Worm (Caenorhabditis elegans) whole organism, L2 larva: ENCODE data around the gene F14F9.6.

Experiments
- C34F6.9 ChIP-seq: fragments of 150-350 bp; optimal IDR thresholded peaks from 2 replicates; lab custom pipeline; 2014; ENCODE audit warnings: missing biosample characterization, missing genetic modification characterization
- F13H6.1 ChIP-seq: sonication (generic microtip); optimal IDR thresholded peaks from 2 replicates; lab custom pipeline; 2016; ENCODE audit warnings: missing genetic modification characterization, missing compliant biosample characterization
- ZK546.5 ChIP-seq: sonication (generic microtip); optimal IDR thresholded peaks from 2 replicates; lab custom pipeline; 2017; ENCODE audit warnings: missing biosample characterization, missing genetic modification characterization
- alr-1 ChIP-seq: fragments of 150-350 bp; optimal IDR thresholded peaks from 2 replicates; lab custom pipeline; 2014; ENCODE audit warnings: missing biosample characterization, missing genetic modification characterization
- blmp-1 ChIP-seq: sonication (generic microtip); optimal IDR thresholded peaks from 2 replicates; lab custom pipeline; 2017; ENCODE audit warnings: missing genetic modification characterization, mild to moderate bottlenecking, missing compliant biosample characterization, antibody characterized with exemption, moderate library complexity; ENCODE audit not compliant: insufficient read depth
- ceh-16 ChIP-seq: fragments of 150-350 bp; optimal IDR thresholded peaks from 2 replicates; lab custom pipeline; 2014; ENCODE audit warnings: missing biosample characterization, missing genetic modification characterization
- ceh-82 ChIP-seq: fragments of 150-350 bp; optimal IDR thresholded peaks from 2 replicates; lab custom pipeline; 2014; ENCODE audit warnings: missing biosample characterization, missing genetic modification characterization
- elt-3 ChIP-seq: sonication (generic microtip); optimal IDR thresholded peaks from 2 replicates; lab custom pipeline; 2017; ENCODE audit warnings: missing biosample characterization, missing genetic modification characterization
- fos-1 ChIP-seq: fragments of 150-350 bp; optimal IDR thresholded peaks from 2 replicates; lab custom pipeline; 2014; ENCODE audit warnings: missing biosample characterization, missing genetic modification characterization
- lin-11 ChIP-seq: fragments of 150-350 bp; sonication (generic microtip); optimal IDR thresholded peaks from 2 replicates; lab custom pipeline; 2014; ENCODE audit warnings: missing biosample characterization, missing genetic modification characterization, inconsistent platforms, mixed read lengths
- lin-13 ChIP-seq: fragments of 150-350 bp; optimal IDR thresholded peaks from 2 replicates; lab custom pipeline; 2014; ENCODE audit warnings: missing biosample characterization, missing genetic modification reagents, missing genetic modification characterization
- lsy-2 ChIP-seq, 2 experiments: fragments of 150-350 bp in 1 of 2; sonication (generic microtip) in 1 of 2; optimal IDR thresholded peaks; 2 replicates each; lab custom pipeline; 2014 to 2017; ENCODE audit warnings: missing biosample characterization in 2 of 2, missing genetic modification characterization in 2 of 2
- mab-5 ChIP-seq: fragments of 150-350 bp; optimal IDR thresholded peaks from 2 replicates; lab custom pipeline; 2014; ENCODE audit warnings: missing biosample characterization, missing genetic modification characterization
- mbf-1 ChIP-seq: sonication (generic microtip); optimal IDR thresholded peaks from 2 replicates; lab custom pipeline; 2017; ENCODE audit warnings: missing biosample characterization, missing genetic modification characterization
- mdl-1 ChIP-seq, 2 experiments: fragments of 150-350 bp in 1 of 2; sonication (generic microtip) in 1 of 2; optimal IDR thresholded peaks; 2 replicates each; lab custom pipeline; 2017; ENCODE audit warnings: missing biosample characterization in 2 of 2, missing genetic modification characterization in 2 of 2
- nhr-129 ChIP-seq: fragments of 150-350 bp; optimal IDR thresholded peaks from 2 replicates; lab custom pipeline; 2014; ENCODE audit warnings: missing biosample characterization, missing genetic modification characterization
- nhr-21 ChIP-seq: fragments of 150-350 bp; optimal IDR thresholded peaks from 2 replicates; lab custom pipeline; 2014; ENCODE audit warnings: missing biosample characterization, missing genetic modification characterization
- nhr-23 ChIP-seq: fragments of 150-350 bp; optimal IDR thresholded peaks from 2 replicates; lab custom pipeline; 2014; ENCODE audit warnings: missing biosample characterization, missing genetic modification reagents, missing genetic modification characterization
- nhr-237 ChIP-seq: fragments of 150-350 bp; optimal IDR thresholded peaks from 2 replicates; lab custom pipeline; 2014; ENCODE audit warnings: missing biosample characterization, missing genetic modification characterization
- nhr-25 ChIP-seq: fragments of 150-350 bp; sonication (generic microtip); optimal IDR thresholded peaks from 3 replicates; lab custom pipeline; 2014; ENCODE audit warnings: missing biosample characterization, missing genetic modification characterization
- nhr-6 ChIP-seq: fragments of 150-350 bp; optimal IDR thresholded peaks from 2 replicates; lab custom pipeline; 2014; ENCODE audit warnings: missing biosample characterization, missing genetic modification characterization
- skn-1 ChIP-seq: sonication (generic microtip); optimal IDR thresholded peaks from 2 replicates; lab custom pipeline; 2017; ENCODE audit warnings: missing biosample characterization, missing genetic modification characterization
- sma-3 ChIP-seq: sonication (generic microtip); optimal IDR thresholded peaks from 2 replicates; lab custom pipeline; 2016; ENCODE audit warnings: missing genetic modification reagents, missing genetic modification characterization, missing compliant biosample characterization
- sma-9 ChIP-seq, 2 experiments: fragments of 150-350 bp in 1 of 2; sonication (generic microtip) in 1 of 2; optimal IDR thresholded peaks; 2 replicates each; lab custom pipeline; 2014 to 2016; ENCODE audit warnings: missing genetic modification characterization in 2 of 2, mild to moderate bottlenecking in 1 of 2, missing biosample characterization in 1 of 2, missing compliant biosample characterization in 1 of 2, missing genetic modification reagents in 1 of 2, moderate library complexity in 1 of 2
- snpc-4 ChIP-seq: fragments of 150-350 bp; optimal IDR thresholded peaks from 2 replicates; lab custom pipeline; 2014; ENCODE audit warnings: missing biosample characterization, missing genetic modification characterization
- unc-39 ChIP-seq: fragments of 150-350 bp; optimal IDR thresholded peaks from 2 replicates; lab custom pipeline; 2014; ENCODE audit warnings: missing biosample characterization, missing genetic modification characterization
- unc-55 ChIP-seq: fragments of 150-350 bp; sonication (generic microtip); optimal IDR thresholded peaks from 3 replicates; lab custom pipeline; 2014; ENCODE audit warnings: missing biosample characterization, missing genetic modification reagents, missing genetic modification characterization
- zag-1 ChIP-seq: fragments of 150-350 bp; optimal IDR thresholded peaks from 2 replicates; lab custom pipeline; 2014; ENCODE audit warnings: missing biosample characterization, missing genetic modification characterization
- ztf-11 ChIP-seq: sonication (generic microtip); optimal IDR thresholded peaks from 2 replicates; lab custom pipeline; 2017; ENCODE audit warnings: missing biosample characterization, missing genetic modification characterization

Gene F14F9.6

DNA sequence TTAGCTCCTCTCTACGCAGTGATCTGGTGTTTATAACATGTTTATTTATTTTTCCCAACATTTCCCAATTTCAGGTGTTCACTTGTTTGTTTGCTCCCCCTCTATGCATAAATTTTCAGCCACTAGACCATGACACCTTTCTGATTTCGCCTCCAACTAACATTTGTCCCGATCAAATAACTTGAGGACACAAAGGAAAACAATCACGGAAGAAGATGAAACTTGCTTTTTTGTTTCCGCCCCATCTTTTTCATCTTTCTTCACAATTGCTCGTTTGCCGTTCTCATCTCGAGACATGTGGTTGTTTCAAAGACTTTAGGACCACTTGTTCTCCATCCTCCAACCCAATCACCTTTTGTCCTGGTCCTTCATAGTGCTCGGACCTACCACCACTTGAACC lies 19.5 kb downstream of the F14F9.6 start, which contains the start of gene F14F9.5:
Gene F14F9.5, plus strand, starts transcription at position 301 of the 400 bp plus-strand sequence.
- no peak for TF ChIP-seq lin-11 (tag; lab: Kevin White, UChicago)
- TF ChIP-seq mbf-1 (tag; lab: Kevin White, UChicago) = no peak
- TF ChIP-seq lsy-2 (tag; optimal IDR thresholded peaks at IDR 0.05; lab: Kevin White, UChicago) = no peak
- no peak for TF ChIP-seq nhr-25 (tag; lab: Kevin White, UChicago)
- no peak for TF ChIP-seq nhr-6 (tag; lab: Kevin White, UChicago)
- no peak for TF ChIP-seq alr-1
- TF ChIP-seq snpc-4 (tag; lab: Kevin White, UChicago) = no peak

- TF ChIP-seq fos-1 (tag; lab: Kevin White, UChicago) (peak; percentile 80), blmp-1 (tag; lab: Kevin White, UChicago) (no peak)
Measured at ce11 chrV:5119679-5120078, 26.6 kb downstream of the F14F9.6 start, which contains the start of gene sid-1. TSS of gene sid-1 (plus strand) at chrV:5119970.

DNA sequence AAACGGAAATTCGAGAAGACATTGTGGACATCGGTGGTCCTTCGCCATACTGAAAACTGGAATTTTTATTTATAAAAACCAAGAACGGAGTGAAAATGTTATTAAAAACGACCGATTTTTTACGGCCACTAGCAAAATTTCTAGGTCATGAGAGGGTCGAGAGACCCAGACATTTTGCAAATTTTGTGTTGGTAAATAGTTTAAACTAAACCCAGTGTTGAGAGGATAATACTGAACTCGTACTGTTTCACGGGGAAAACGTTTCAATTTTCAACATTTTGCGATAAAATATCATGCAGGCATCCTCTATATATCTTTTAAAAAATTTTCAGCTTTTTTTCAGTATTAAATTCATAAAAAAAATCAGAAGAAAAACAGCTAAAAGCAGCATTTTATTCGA lies 27.2 kb downstream of the F14F9.6 start, which contains the start of gene C04F5.9:
Gene C04F5.9, minus strand, starts transcription at position 101 of the 400 bp plus-strand sequence.
- no peak for TF ChIP-seq C34F6.9 (tag; lab: Kevin White, UChicago)
- TF ChIP-seq nhr-129 = no peak
- TF ChIP-seq snpc-4 (tag; lab: Kevin White, UChicago) = no peak
- TF ChIP-seq nhr-23 (tag; lab: Kevin White, UChicago) = no peak
- TF ChIP-seq fos-1 (tag; lab: Kevin White, UChicago) = no peak
- TF ChIP-seq lin-13 (GFP tag; lab: Kevin White, UChicago) = no peak
- no peak for TF ChIP-seq sma-3
- TF ChIP-seq unc-39 (tag; lab: Kevin White, UChicago) = no peak
- TF ChIP-seq lsy-2 (tag; optimal IDR thresholded peaks at IDR 0.05; lab: Kevin White, UChicago) = no peak
- TF ChIP-seq skn-1 (tag; lab: Kevin White, UChicago) = no peak
- TF ChIP-seq elt-3 (tag; lab: Kevin White, UChicago) = no peak
- TF ChIP-seq ZK546.5 (tag; lab: Kevin White, UChicago) = no peak

DNA sequence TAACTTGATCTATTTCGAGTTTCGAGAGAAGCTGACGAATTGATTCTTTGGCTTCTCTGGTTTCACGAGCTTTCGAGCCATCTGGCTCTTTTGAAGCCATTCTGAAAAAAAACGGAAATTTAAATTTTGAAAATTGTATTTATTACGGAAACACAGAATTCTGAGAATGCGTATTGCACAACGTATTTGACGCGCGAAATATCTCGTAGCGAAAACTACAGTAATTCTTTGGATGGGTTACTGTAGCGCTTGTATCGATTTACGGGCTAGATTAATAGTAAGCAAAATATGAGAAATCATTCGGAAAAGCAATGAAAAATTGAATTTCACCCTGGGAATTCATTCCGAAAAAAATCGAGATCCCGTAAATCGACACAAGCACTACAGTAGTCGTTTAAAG lies 32.6 kb downstream of the F14F9.6 start, which contains the start of gene C04F5.8:
Gene C04F5.8, minus strand, starts transcription at position 101 of the 400 bp plus-strand sequence.
- no peak for TF ChIP-seq lin-13 (GFP tag; lab: Kevin White, UChicago)
- TF ChIP-seq lin-11 (tag; lab: Kevin White, UChicago) = no peak
- no peak for TF ChIP-seq ZK546.5 (tag; lab: Kevin White, UChicago)
- TF ChIP-seq ceh-16 = no peak
- TF ChIP-seq ztf-11 (tag; lab: Kevin White, UChicago) = no peak
- no peak for TF ChIP-seq F13H6.1

DNA sequence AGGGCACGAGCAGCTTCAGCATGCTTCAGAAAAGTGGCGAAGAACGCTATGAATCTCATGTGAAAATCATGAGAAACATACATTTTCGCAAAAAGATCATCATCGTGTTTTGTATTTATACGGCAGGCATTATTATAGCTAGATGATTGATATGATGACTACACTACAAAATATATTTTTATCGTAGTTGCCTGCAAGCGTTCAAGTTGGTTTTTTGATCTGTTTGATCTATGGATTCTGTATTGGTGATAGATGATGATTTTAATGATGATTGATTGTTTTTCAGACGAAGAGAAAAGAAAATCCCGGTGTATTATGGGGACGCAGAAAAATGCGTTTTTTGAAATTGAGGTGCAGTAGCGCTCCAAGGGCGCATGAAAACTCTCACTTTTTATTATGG lies 35.6 kb downstream of the F14F9.6 start, which contains the start of gene ugt-63:
Gene ugt-63, minus strand, starts transcription at position 89 of the 400 bp plus-strand sequence.
- no peak for TF ChIP-seq zag-1 (tag; lab: Kevin White, UChicago)
- TF ChIP-seq ceh-82 (tag; lab: Kevin White, UChicago) = no peak
- TF ChIP-seq mab-5 = peak; percentile 30
- no peak for TF ChIP-seq nhr-23 (tag; lab: Kevin White, UChicago)
- TF ChIP-seq alr-1 = no peak
- peak; percentile 29 for TF ChIP-seq nhr-25 (tag; lab: Kevin White, UChicago)
- TF ChIP-seq elt-3 (tag; lab: Kevin White, UChicago) = no peak
- TF ChIP-seq nhr-21 (tag; lab: Kevin White, UChicago) = peak; percentile 18
- TF ChIP-seq sma-9 (GFP tag; optimal IDR thresholded peaks at IDR 0.05; lab: Kevin White, UChicago) = peak; percentile 69
- TF ChIP-seq sma-9 (tag; optimal IDR thresholded peaks at IDR 0.05; lab: Kevin White, UChicago) = no peak

DNA sequence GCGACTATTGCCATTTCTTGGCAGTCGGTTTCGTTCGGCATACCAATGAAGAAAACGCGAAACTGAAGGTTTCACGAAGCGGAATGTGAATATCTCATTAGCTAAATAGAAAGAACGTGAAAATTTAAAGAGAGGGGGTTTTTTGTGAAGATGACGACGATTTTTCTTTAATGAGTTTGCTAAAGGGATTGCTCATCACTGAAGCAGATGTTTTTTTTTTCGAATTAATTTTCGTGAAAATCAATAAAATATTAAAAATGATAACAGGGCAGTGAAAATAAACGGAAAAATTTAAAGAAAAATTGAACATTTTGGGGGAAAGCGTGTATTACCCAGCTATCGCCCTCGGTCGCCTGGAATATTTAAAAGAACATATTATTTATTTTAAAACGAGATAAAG lies 38.5 kb downstream of the F14F9.6 start, which contains the start of gene srab-3:
Gene srab-3, minus strand, starts transcription at position 101 of the 400 bp plus-strand sequence.
- no peak for TF ChIP-seq ztf-11 (tag; lab: Kevin White, UChicago)
- no peak for TF ChIP-seq nhr-237 (tag; lab: Kevin White, UChicago)
- no peak for TF ChIP-seq mdl-1 (tag; optimal IDR thresholded peaks at IDR 0.05; lab: Kevin White, UChicago)
- TF ChIP-seq nhr-25 (tag; lab: Kevin White, UChicago) = no peak
- TF ChIP-seq unc-55 (GFP tag; lab: Kevin White, UChicago) = no peak
- no peak for TF ChIP-seq mab-5
- no peak for TF ChIP-seq snpc-4 (tag; lab: Kevin White, UChicago)
- TF ChIP-seq mbf-1 (tag; lab: Kevin White, UChicago) = no peak
